Fruit fly (Drosophila melanogaster) Kc167 (cell line): ENCODE data around the gene dnt.

Source experiments
- Sin3A ChIP-seq: fragments of >200 bp; optimal IDR thresholded peaks from 2 replicates; lab custom pipeline; 2018; ENCODE audit warnings: missing external identifiers
- psq ChIP-seq: fragments of >200 bp; optimal IDR thresholded peaks from 2 replicates; lab custom pipeline; 2017; ENCODE audit warnings: missing external identifiers

dm6 chr2L:19307641-19308040 is 55.4 kb downstream of the dnt start:
- no peak for TF ChIP-seq psq
- no peak for TF ChIP-seq Sin3A (lab: Kevin White, UChicago)
